Worm (Caenorhabditis elegans) whole organism, L2 larva: ENCODE measurements around the gene alh-11.

Source experiments
- gmeb-1 ChIP-seq: fragments of 150-350 bp; optimal IDR thresholded peaks from 2 replicates; lab custom pipeline; 2014; ENCODE audit warnings: missing biosample characterization, missing genetic modification characterization
- lsy-2 ChIP-seq, 2 experiments: fragments of 150-350 bp in 1 of 2; sonication (generic microtip) in 1 of 2; optimal IDR thresholded peaks; 2 replicates each; lab custom pipeline; 2014 to 2017; ENCODE audit warnings: missing biosample characterization in 2 of 2, missing genetic modification characterization in 2 of 2
- nhr-11 ChIP-seq: fragments of 150-350 bp; optimal IDR thresholded peaks from 2 replicates; lab custom pipeline; 2014; ENCODE audit warnings: missing biosample characterization, missing genetic modification characterization
- nhr-21 ChIP-seq: fragments of 150-350 bp; optimal IDR thresholded peaks from 2 replicates; lab custom pipeline; 2014; ENCODE audit warnings: missing biosample characterization, missing genetic modification characterization

DNA sequence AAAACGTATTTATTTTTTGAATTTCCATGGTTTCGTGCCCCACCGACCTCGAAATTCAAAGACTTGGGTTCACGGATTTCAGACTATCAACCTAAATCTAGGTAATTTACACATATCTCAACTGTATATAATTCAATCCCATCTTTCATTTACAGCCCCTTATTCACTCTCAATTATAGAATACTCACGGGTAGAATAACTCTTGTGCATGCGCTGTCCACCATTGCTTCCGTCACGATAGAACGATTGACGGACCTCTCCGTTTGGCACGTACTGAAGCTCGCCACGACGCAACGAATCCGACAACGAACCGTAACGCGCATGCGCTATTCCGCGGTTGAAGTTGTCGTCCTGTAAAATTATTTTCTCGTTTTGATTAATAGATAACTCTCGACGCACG is 50.0 kb downstream of the alh-11 start:
- TF ChIP-seq gmeb-1 (tag; lab: Kevin White, UChicago) (no peak), nhr-11 (tag; lab: Kevin White, UChicago) (no peak), nhr-21 (tag; lab: Kevin White, UChicago) (no peak), lsy-2 (tag; optimal IDR thresholded peaks at IDR 0.05; lab: Kevin White, UChicago) (no peak)
